Fruit fly (Drosophila melanogaster) whole organism, pupa: Measurements from ENCODE around the gene Spc25.
A peak's percentile ranks its signal among the peaks of the same experiment; 100 is the strongest.

Experiments
- CG10348 ChIP-seq: fragments of 200-800 bp; sonication (Bioruptor generic); IDR thresholded peaks from 2 replicates; pipeline ENCODE4 v1.3.6; 2022; ENCODE audit warnings: missing biosample characterization, missing genetic modification characterization
- CG12605 ChIP-seq: fragments of 200-800 bp; sonication (Bioruptor generic); IDR thresholded peaks from 2 replicates; pipeline ENCODE4 v1.3.6; 2022; ENCODE audit warnings: missing biosample characterization, missing genetic modification characterization
- CG13204 ChIP-seq: fragments of 200-800 bp; sonication (Bioruptor generic); optimal IDR thresholded peaks from 2 replicates; lab custom pipeline; 2018; ENCODE audit warnings: missing biosample characterization, mild to moderate bottlenecking, missing genetic modification characterization, moderate library complexity
- CG14655 ChIP-seq: fragments of 200-800 bp; sonication (Bioruptor generic); optimal IDR thresholded peaks from 3 replicates; lab custom pipeline; 2017; ENCODE audit warnings: mild to moderate bottlenecking, missing biosample characterization, missing genetic modification reagents, missing genetic modification characterization
- CG15710 ChIP-seq: fragments of 200-800 bp; sonication (Bioruptor generic); optimal IDR thresholded peaks from 2 replicates; lab custom pipeline; 2018; ENCODE audit warnings: missing biosample characterization, mild to moderate bottlenecking, missing genetic modification characterization, moderate library complexity
- CG17806 ChIP-seq: fragments of 200-800 bp; sonication (Bioruptor generic); optimal IDR thresholded peaks from 2 replicates; lab custom pipeline; 2018; ENCODE audit warnings: missing biosample characterization, mild to moderate bottlenecking, missing genetic modification characterization, moderate library complexity
- CG32121 ChIP-seq: fragments of 200-800 bp; sonication (Bioruptor generic); IDR thresholded peaks from 2 replicates; pipeline ENCODE4 v1.3.6; 2022; ENCODE audit warnings: missing biosample characterization, missing genetic modification characterization
- CG34367 ChIP-seq: fragments of 200-800 bp; sonication (Bioruptor generic); optimal IDR thresholded peaks from 2 replicates; lab custom pipeline; 2018; ENCODE audit warnings: missing biosample characterization, mild to moderate bottlenecking, missing genetic modification characterization
- CG4496 ChIP-seq: fragments of 200-800 bp; sonication (Bioruptor generic); IDR thresholded peaks from 3 replicates; pipeline ENCODE4 v1.3.6; 2022; ENCODE audit warnings: missing biosample characterization, missing genetic modification characterization
- CG8159 ChIP-seq: fragments of 200-800 bp; sonication (Bioruptor generic); optimal IDR thresholded peaks from 3 replicates; lab custom pipeline; 2018; ENCODE audit warnings: missing biosample characterization, mild to moderate bottlenecking, missing genetic modification characterization, moderate library complexity
- CG8301 ChIP-seq: fragments of 200-800 bp; sonication (Bioruptor generic); optimal IDR thresholded peaks from 2 replicates; lab custom pipeline; 2018; ENCODE audit warnings: missing biosample characterization, mild to moderate bottlenecking, missing genetic modification characterization
- CG9948 ChIP-seq: fragments of 200-800 bp; sonication (Bioruptor generic); optimal IDR thresholded peaks from 2 replicates; lab custom pipeline; 2018; ENCODE audit warnings: missing biosample characterization, mild to moderate bottlenecking, missing genetic modification characterization, moderate library complexity
- D1 ChIP-seq: fragments of 200-800 bp; sonication (Bioruptor generic); optimal IDR thresholded peaks from 2 replicates; lab custom pipeline; 2018; ENCODE audit warnings: missing biosample characterization, mild to moderate bottlenecking, missing genetic modification characterization, moderate library complexity
- EcR ChIP-seq: fragments of 200-800 bp; sonication (Bioruptor generic); optimal IDR thresholded peaks from 3 replicates; lab custom pipeline; 2019; ENCODE audit warnings: missing biosample characterization, missing genetic modification characterization, mild to moderate bottlenecking, moderate library complexity, missing genetic modification reagents
- Ets98B ChIP-seq: fragments of 200-800 bp; sonication (Bioruptor generic); IDR thresholded peaks from 2 replicates; pipeline ENCODE4 v1.3.6; 2022; ENCODE audit warnings: missing biosample characterization, missing genetic modification characterization
- Pif1A ChIP-seq: fragments of 200-800 bp; sonication (Bioruptor generic); optimal IDR thresholded peaks from 3 replicates; lab custom pipeline; 2016; ENCODE audit warnings: missing biosample characterization, missing genetic modification characterization
- Pif1B ChIP-seq: fragments of 200-800 bp; sonication (Bioruptor generic); optimal IDR thresholded peaks from 3 replicates; lab custom pipeline; 2016; ENCODE audit warnings: missing biosample characterization, missing genetic modification characterization
- Snoo ChIP-seq: fragments of 200-800 bp; sonication (Bioruptor generic); optimal IDR thresholded peaks from 3 replicates; lab custom pipeline; 2017; ENCODE audit warnings: missing biosample characterization, mild to moderate bottlenecking, missing genetic modification characterization, inconsistent platforms
- fd96Ca ChIP-seq: fragments of 200-800 bp; sonication (Bioruptor generic); IDR thresholded peaks from 3 replicates; pipeline ENCODE4 v1.3.6; 2022; ENCODE audit warnings: missing biosample characterization, missing genetic modification characterization
- gl ChIP-seq: fragments of 200-800 bp; sonication (Bioruptor generic); optimal IDR thresholded peaks from 2 replicates; lab custom pipeline; 2018; ENCODE audit warnings: missing biosample characterization, mild to moderate bottlenecking, missing genetic modification characterization
- rn ChIP-seq: fragments of 200-800 bp; sonication (Bioruptor generic); IDR thresholded peaks from 2 replicates; pipeline ENCODE4 v1.3.6; 2022; ENCODE audit warnings: missing biosample characterization, missing genetic modification characterization

Gene Spc25

DNA sequence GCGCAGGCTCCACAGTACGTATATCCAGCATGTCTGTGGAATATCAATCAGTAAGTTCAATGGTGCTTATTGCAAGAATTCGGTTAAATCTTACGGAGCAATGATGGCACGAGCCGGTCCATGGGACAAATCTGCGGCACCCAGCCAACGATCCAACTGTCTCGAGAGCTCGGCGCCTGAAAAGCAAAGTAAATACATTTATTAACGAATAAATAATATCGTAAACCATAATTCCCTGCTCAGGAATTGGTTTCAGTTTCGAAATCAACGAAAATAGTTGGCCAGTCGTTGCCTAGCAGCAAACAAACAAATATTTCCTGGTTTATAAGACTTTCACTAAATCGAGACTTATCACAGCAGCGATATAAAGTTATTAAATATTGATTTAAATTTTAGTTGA, 48.0 kb downstream of the Spc25 start, which contains the start of gene CG11656:
TSS of gene CG11656 (plus strand) at position 301 of the 400 bp plus-strand sequence.
- TF ChIP-seq Ets98B (GFP tag; lab: Robert Waterston, UW) (no peak), Pif1B (GFP tag; lab: Kevin White, UChicago) (no peak), CG8301 (tag; lab: Kevin White, UChicago) (no peak), EcR (GFP tag; lab: Kevin White, UChicago) (no peak), CG8159 (tag; lab: Kevin White, UChicago) (no peak), CG10348 (GFP tag; lab: Robert Waterston, UW) (no peak), CG17806 (tag; lab: Kevin White, UChicago) (no peak), fd96Ca (GFP tag; lab: Robert Waterston, UW) (no peak), CG4496 (GFP tag; lab: Robert Waterston, UW) (no peak), Snoo (tag; lab: Kevin White, UChicago) (no peak), CG12605 (GFP tag; lab: Robert Waterston, UW) (no peak), gl (no peak), CG34367 (tag; lab: Kevin White, UChicago) (no peak), CG15710 (tag; lab: Kevin White, UChicago) (no peak), CG32121 (no peak), CG13204 (GFP tag; lab: Kevin White, UChicago) (no peak), Pif1A (GFP tag; lab: Kevin White, UChicago) (no peak), CG9948 (tag; lab: Kevin White, UChicago) (no peak), D1 (tag; lab: Kevin White, UChicago) (no peak), CG14655 (GFP tag; lab: Kevin White, UChicago) (no peak)
- TF ChIP-seq, all 21 proteins: peak for 0

DNA sequence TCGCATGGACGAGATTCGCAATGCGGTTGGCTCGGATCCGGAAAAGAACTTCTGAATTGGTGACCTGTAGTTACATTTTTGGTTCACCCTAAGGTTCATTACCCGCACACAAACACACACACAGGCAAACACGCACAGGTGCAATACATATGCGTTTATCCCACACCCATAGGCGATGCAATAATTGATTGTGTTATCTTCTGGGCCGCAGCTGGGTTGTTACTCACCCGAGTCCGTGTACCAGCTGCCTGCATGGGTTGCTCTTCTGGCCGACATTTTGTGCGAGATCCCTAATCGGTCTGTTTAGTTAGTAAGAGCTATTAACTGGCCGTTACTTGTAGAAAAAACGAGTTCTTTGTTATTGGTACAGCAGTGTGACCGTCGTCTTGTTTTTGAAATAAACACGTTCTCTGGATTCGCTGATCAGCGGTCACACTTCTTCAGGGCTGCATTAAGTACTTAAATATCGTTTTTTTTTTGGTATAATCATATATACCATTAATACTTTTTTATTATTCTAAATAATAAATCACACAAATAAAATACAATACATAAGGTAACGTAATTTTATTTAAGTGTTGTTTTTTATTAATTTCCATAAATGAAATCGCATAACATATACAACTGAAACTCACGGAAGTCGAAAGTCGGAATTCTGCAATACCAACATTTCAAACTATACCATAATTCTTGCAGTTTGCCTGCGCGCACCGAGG, 49.5 kb downstream of the Spc25 start, which contains the start of gene CG8031:
TSS of gene CG8031 (minus strand) at position 406 of the 716 bp plus-strand sequence.
- TF ChIP-seq rn (GFP tag; lab: Robert Waterston, UW) (no peak), CG4496 (GFP tag; lab: Robert Waterston, UW) (0 out of 3 replicates have a peak, but pooled peaks have one; percentile 29), CG17806 (tag; lab: Kevin White, UChicago) (no peak), gl (no peak), D1 (tag; lab: Kevin White, UChicago) (no peak), Ets98B (GFP tag; lab: Robert Waterston, UW) (peak; percentile 12; the same call in 1 of the 2 replicates), Snoo (tag; lab: Kevin White, UChicago) (no peak), CG9948 (tag; lab: Kevin White, UChicago) (no peak), Pif1A (GFP tag; lab: Kevin White, UChicago) (no peak), EcR (GFP tag; lab: Kevin White, UChicago) (peak; percentile 100), CG8159 (tag; lab: Kevin White, UChicago) (peak; percentile 99)
- TF ChIP-seq, all 21 proteins: peak for 4

DNA sequence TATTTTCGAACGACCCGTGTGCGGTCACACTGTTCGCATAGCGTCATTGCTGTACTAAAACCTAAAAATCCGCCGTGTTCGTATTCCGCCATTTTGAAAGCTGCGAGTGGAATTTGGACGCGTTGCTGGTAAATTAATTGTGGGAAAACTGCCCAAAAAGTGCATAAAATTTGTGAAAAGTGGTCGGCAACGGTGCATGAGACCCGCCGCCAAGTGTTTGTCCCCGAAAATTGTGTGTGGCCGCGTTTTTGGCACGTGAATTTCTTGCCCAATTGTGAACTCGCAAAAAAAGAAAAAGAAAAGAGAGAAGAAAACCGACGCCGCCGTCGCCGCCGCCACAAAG, 50.0 kb downstream of the Spc25 start, which contains the start of gene CtBP:
TSS of gene CtBP (plus strand) at position 29 of the 343 bp plus-strand sequence.
- no peak for TF ChIP-seq Snoo (tag; lab: Kevin White, UChicago)
- no peak for TF ChIP-seq fd96Ca (GFP tag; lab: Robert Waterston, UW)
- TF ChIP-seq CG15710 (tag; lab: Kevin White, UChicago): no peak
- no peak for TF ChIP-seq Ets98B (GFP tag; lab: Robert Waterston, UW)
- no peak for TF ChIP-seq CG13204 (GFP tag; lab: Kevin White, UChicago)
- TF ChIP-seq CG4496 (GFP tag; lab: Robert Waterston, UW): peak; percentile 23; the same call in 1 of the 3 replicates
- no peak for TF ChIP-seq CG8159 (tag; lab: Kevin White, UChicago)
- TF ChIP-seq CG12605 (GFP tag; lab: Robert Waterston, UW): peak; percentile 14; the same call in 1 of the 2 replicates
- no peak for TF ChIP-seq Pif1A (GFP tag; lab: Kevin White, UChicago)
- TF ChIP-seq rn (GFP tag; lab: Robert Waterston, UW): no peak
- no peak for TF ChIP-seq CG8301 (tag; lab: Kevin White, UChicago)
- no peak for TF ChIP-seq CG34367 (tag; lab: Kevin White, UChicago)
- no peak for TF ChIP-seq EcR (GFP tag; lab: Kevin White, UChicago)
- TF ChIP-seq Pif1B (GFP tag; lab: Kevin White, UChicago): no peak
- TF ChIP-seq D1 (tag; lab: Kevin White, UChicago): no peak

- peak; percentile 91 for TF ChIP-seq CG4496 (GFP tag; lab: Robert Waterston, UW)
- peak; percentile 65 for TF ChIP-seq CG15710 (tag; lab: Kevin White, UChicago)
- TF ChIP-seq CG32121: peak; percentile 91
- no peak for TF ChIP-seq CG14655 (GFP tag; lab: Kevin White, UChicago)
- peak; percentile 72 for TF ChIP-seq EcR (GFP tag; lab: Kevin White, UChicago)
- peak; percentile 47 for TF ChIP-seq Snoo (tag; lab: Kevin White, UChicago)
- peak; percentile 53 for TF ChIP-seq CG34367 (tag; lab: Kevin White, UChicago)
- TF ChIP-seq CG8301 (tag; lab: Kevin White, UChicago): peak; percentile 60
- TF ChIP-seq D1 (tag; lab: Kevin White, UChicago): no peak
- TF ChIP-seq Pif1A (GFP tag; lab: Kevin White, UChicago): peak; percentile 75
- TF ChIP-seq rn (GFP tag; lab: Robert Waterston, UW): peak; percentile 43; the same call in 1 of the 2 replicates
- TF ChIP-seq CG9948 (tag; lab: Kevin White, UChicago): peak; percentile 47
- TF ChIP-seq Ets98B (GFP tag; lab: Robert Waterston, UW): peak; percentile 89
- TF ChIP-seq CG8159 (tag; lab: Kevin White, UChicago): peak; percentile 68
- peak; percentile 63 for TF ChIP-seq Pif1B (GFP tag; lab: Kevin White, UChicago)
- TF ChIP-seq CG10348 (GFP tag; lab: Robert Waterston, UW): peak; percentile 48; the same call in 1 of the 2 replicates
- TF ChIP-seq fd96Ca (GFP tag; lab: Robert Waterston, UW): peak; percentile 90
- TF ChIP-seq CG12605 (GFP tag; lab: Robert Waterston, UW): peak; percentile 73; the same call in 1 of the 2 replicates
- peak; percentile 56 for TF ChIP-seq CG17806 (tag; lab: Kevin White, UChicago)
- TF ChIP-seq CG13204 (GFP tag; lab: Kevin White, UChicago): peak; percentile 47
- TF ChIP-seq gl: peak; percentile 58
- TF ChIP-seq, all 21 proteins: peak for 19
These were observed 50.8 kb downstream of the Spc25 start for dm6 chr3R:13012351-13012750.
